Fruit fly (Drosophila melanogaster) whole organism, adult: Measurements from ENCODE around the gene CG42588.

Experiments used
- CG11617 ChIP-seq: fragments of 200-800 bp; sonication (Bioruptor generic); optimal IDR thresholded peaks from 2 replicates; lab custom pipeline; 2017; ENCODE audit warnings: mild to moderate bottlenecking, missing biosample characterization, missing genetic modification reagents, missing genetic modification characterization
- CG14711 ChIP-seq: fragments of 200-800 bp; sonication (Bioruptor generic); optimal IDR thresholded peaks from 2 replicates; lab custom pipeline; 2018; ENCODE audit warnings: missing biosample characterization, mild to moderate bottlenecking, missing genetic modification characterization, moderate library complexity
- CG5204 ChIP-seq: fragments of 200-800 bp; sonication (Bioruptor generic); optimal IDR thresholded peaks from 2 replicates; lab custom pipeline; 2016; ENCODE audit warnings: missing biosample characterization, missing genetic modification characterization
- CG7045 ChIP-seq: fragments of 200-800 bp; sonication (Bioruptor generic); optimal IDR thresholded peaks from 2 replicates; lab custom pipeline; 2017; ENCODE audit warnings: missing biosample characterization, mild to moderate bottlenecking, missing genetic modification characterization
- Crg-1 ChIP-seq: fragments of 200-800 bp; sonication (Bioruptor generic); optimal IDR thresholded peaks from 2 replicates; lab custom pipeline; 2016; ENCODE audit warnings: missing biosample characterization, missing genetic modification characterization
- Hr96 ChIP-seq: fragments of 200-800 bp; sonication (Bioruptor generic); optimal IDR thresholded peaks from 2 replicates; lab custom pipeline; 2016; ENCODE audit warnings: missing biosample characterization, missing genetic modification characterization
- Mnt ChIP-seq: fragments of 200-800 bp; sonication (Bioruptor generic); optimal IDR thresholded peaks from 2 replicates; lab custom pipeline; 2016; ENCODE audit warnings: missing biosample characterization, mild to moderate bottlenecking, missing genetic modification characterization
- bab1 ChIP-seq: fragments of 200-800 bp; sonication (Bioruptor generic); optimal IDR thresholded peaks from 3 replicates; lab custom pipeline; 2019; ENCODE audit warnings: missing biosample characterization, mild to moderate bottlenecking, missing genetic modification characterization, moderate library complexity
- cic ChIP-seq: fragments of 200-800 bp; sonication (Bioruptor generic); optimal IDR thresholded peaks from 2 replicates; lab custom pipeline; 2017; ENCODE audit warnings: missing biosample characterization, mild to moderate bottlenecking, missing genetic modification characterization, moderate library complexity
- cnc ChIP-seq, 2 experiments: fragments of >200 bp; optimal IDR thresholded peaks; 2 replicates each; lab custom pipeline; 2017
- kay ChIP-seq: fragments of 200-800 bp; sonication (Bioruptor generic); peaks from one replicate; lab custom pipeline; 2016; ENCODE audit warnings: missing biosample characterization, missing genetic modification characterization, borderline replicate concordance
- pad ChIP-seq: fragments of 200-800 bp; sonication (Bioruptor generic); optimal IDR thresholded peaks from 3 replicates; lab custom pipeline; 2017; ENCODE audit warnings: missing biosample characterization, missing genetic modification characterization, mild to moderate bottlenecking, moderate library complexity, missing genetic modification reagents
- tj ChIP-seq: fragments of 200-800 bp; sonication (Bioruptor generic); optimal IDR thresholded peaks from 3 replicates; lab custom pipeline; 2017; ENCODE audit warnings: missing biosample characterization, mild to moderate bottlenecking, missing genetic modification characterization, moderate library complexity

- TF ChIP-seq cic (GFP tag; lab: Kevin White, UChicago) = peak; percentile 44
- TF ChIP-seq CG11617 (GFP tag; lab: Kevin White, UChicago) = no peak
- TF ChIP-seq CG7045 (GFP tag; lab: Kevin White, UChicago) = no peak
- no peak for TF ChIP-seq Hr96
- TF ChIP-seq kay (GFP tag; lab: Kevin White, UChicago) = no peak
- TF ChIP-seq tj (GFP tag; lab: Kevin White, UChicago) = no peak
- TF ChIP-seq cnc (optimal IDR thresholded peaks at IDR 0.05; lab: Kevin White, UChicago) = no peak
- peak; percentile 40 for TF ChIP-seq Mnt (GFP tag; lab: Kevin White, UChicago)
- no peak for TF ChIP-seq pad
- TF ChIP-seq Crg-1 = no peak
- TF ChIP-seq bab1 (GFP tag; lab: Kevin White, UChicago) = no peak
- no peak for TF ChIP-seq CG14711
- no peak for TF ChIP-seq CG5204 (GFP tag; lab: Kevin White, UChicago)
Measured at dm6 chr3L:12796077-12796641, 17.9 kb upstream of the CG42588 start.
